Worm (Caenorhabditis elegans) whole organism, young adult: ENCODE measurements around the gene sulp-4.

Experiments used
- F37B4.10 ChIP-seq: fragments of 200-800 bp; sonication (Bioruptor generic); IDR thresholded peaks from 2 replicates; pipeline ENCODE4 v1.3.6; 2022; ENCODE audit warnings: missing genetic modification characterization, missing compliant biosample characterization
- F55B11.4 ChIP-seq: sonication (generic microtip); optimal IDR thresholded peaks from 2 replicates; lab custom pipeline; 2016; ENCODE audit warnings: missing compliant biosample characterization, missing genetic modification characterization, borderline replicate concordance; ENCODE audit not compliant: insufficient read depth
- F57A8.1 ChIP-seq: fragments of 200-800 bp; sonication (Bioruptor generic); optimal IDR thresholded peaks from 2 replicates; lab custom pipeline; 2018; ENCODE audit warnings: mild to moderate bottlenecking, missing genetic modification characterization, moderate library complexity, missing compliant biosample characterization
- K12H6.12 ChIP-seq: fragments of 200-800 bp; sonication (Bioruptor generic); optimal IDR thresholded peaks from 2 replicates; lab custom pipeline; 2018; ENCODE audit warnings: mild to moderate bottlenecking, missing genetic modification characterization, missing compliant biosample characterization
- T26A5.8 ChIP-seq: sonication (generic microtip); optimal IDR thresholded peaks from 2 replicates; lab custom pipeline; 2016; ENCODE audit warnings: missing genetic modification characterization, missing compliant biosample characterization
- Y95B8A.8 ChIP-seq: fragments of 200-800 bp; sonication (Bioruptor generic); IDR thresholded peaks from 2 replicates; pipeline ENCODE4 v1.3.6; 2022; ENCODE audit warnings: missing genetic modification reagents, missing genetic modification characterization, missing compliant biosample characterization
- akir-1 ChIP-seq: fragments of 200-800 bp; sonication (Bioruptor generic); optimal IDR thresholded peaks from 2 replicates; lab custom pipeline; 2018; ENCODE audit warnings: mild to moderate bottlenecking, missing genetic modification characterization, moderate library complexity, missing compliant biosample characterization
- aptf-2 ChIP-seq: fragments of 200-800 bp; sonication (Bioruptor generic); conservative IDR thresholded peaks from 2 replicates; pipeline ENCODE4 v1.3.6; 2022; ENCODE audit warnings: missing genetic modification reagents, missing genetic modification characterization, missing compliant biosample characterization
- bed-2 ChIP-seq: fragments of 200-800 bp; sonication (Bioruptor generic); IDR thresholded peaks from 2 replicates; pipeline ENCODE4 v1.3.6; 2022; ENCODE audit warnings: missing genetic modification reagents, missing genetic modification characterization, missing compliant biosample characterization
- ceh-27 ChIP-seq: fragments of 200-800 bp; sonication (Bioruptor generic); optimal IDR thresholded peaks from 2 replicates; lab custom pipeline; 2018; ENCODE audit warnings: mild to moderate bottlenecking, missing genetic modification characterization, moderate library complexity, missing compliant biosample characterization
- ceh-40 ChIP-seq: fragments of 200-800 bp; sonication (Bioruptor generic); IDR thresholded peaks from 2 replicates; pipeline ENCODE4 v1.3.6; 2022; ENCODE audit warnings: missing genetic modification characterization, missing compliant biosample characterization
- ceh-79 ChIP-seq: sonication (generic microtip); optimal IDR thresholded peaks from 2 replicates; lab custom pipeline; 2017; ENCODE audit warnings: mild to moderate bottlenecking, missing genetic modification characterization, missing compliant biosample characterization
- chd-7 ChIP-seq: sonication (generic microtip); optimal IDR thresholded peaks from 2 replicates; lab custom pipeline; 2016; ENCODE audit warnings: mild to moderate bottlenecking, missing genetic modification characterization, moderate library complexity, missing compliant biosample characterization
- egl-18 ChIP-seq: fragments of 200-800 bp; sonication (Bioruptor generic); IDR thresholded peaks from 2 replicates; pipeline ENCODE4 v1.3.6; 2022; ENCODE audit warnings: missing genetic modification reagents, missing genetic modification characterization, missing compliant biosample characterization
- hsf-1 ChIP-seq: fragments of 200-800 bp; sonication (Bioruptor generic); IDR thresholded peaks from 2 replicates; pipeline ENCODE4 v1.3.6; 2022; ENCODE audit warnings: missing genetic modification reagents, missing genetic modification characterization, missing compliant biosample characterization
- lin-26 ChIP-seq: fragments of 200-800 bp; sonication (Bioruptor generic); IDR thresholded peaks from 2 replicates; pipeline ENCODE4 v1.3.6; 2022; ENCODE audit warnings: missing genetic modification reagents, missing genetic modification characterization, missing compliant biosample characterization
- lin-54 ChIP-seq: fragments of 200-800 bp; sonication (Bioruptor generic); optimal IDR thresholded peaks from 2 replicates; lab custom pipeline; 2018; ENCODE audit warnings: mild to moderate bottlenecking, missing genetic modification characterization, missing compliant biosample characterization
- lsl-1 ChIP-seq: fragments of 200-800 bp; sonication (Bioruptor generic); optimal IDR thresholded peaks from 2 replicates; lab custom pipeline; 2018; ENCODE audit warnings: mild to moderate bottlenecking, missing genetic modification characterization, moderate library complexity, missing compliant biosample characterization
- lsy-27 ChIP-seq: sonication (generic microtip); optimal IDR thresholded peaks from 2 replicates; lab custom pipeline; 2017; ENCODE audit warnings: missing genetic modification characterization, mild to moderate bottlenecking, missing compliant biosample characterization, antibody characterized with exemption, missing genotype, borderline replicate concordance; ENCODE audit not compliant: insufficient read depth
- madf-6 ChIP-seq: fragments of 200-800 bp; sonication (Bioruptor generic); IDR thresholded peaks from 2 replicates; pipeline ENCODE4 v1.3.6; 2022; ENCODE audit warnings: missing genetic modification reagents, missing genetic modification characterization, missing compliant biosample characterization
- mes-4 ChIP-seq: sonication (generic microtip); optimal IDR thresholded peaks from 2 replicates; lab custom pipeline; 2016; ENCODE audit warnings: missing genotype, missing genetic modification characterization, missing compliant biosample characterization
- nhr-120 ChIP-seq: fragments of 200-800 bp; sonication (Bioruptor generic); IDR thresholded peaks from 2 replicates; pipeline ENCODE4 v1.3.6; 2022; ENCODE audit warnings: missing genetic modification characterization, missing compliant biosample characterization
- nhr-179 ChIP-seq: sonication (generic microtip); optimal IDR thresholded peaks from 2 replicates; lab custom pipeline; 2016; ENCODE audit warnings: mild to moderate bottlenecking, missing genetic modification characterization, missing compliant biosample characterization
- nhr-80 ChIP-seq: sonication (generic microtip); optimal IDR thresholded peaks from 2 replicates; lab custom pipeline; 2016; ENCODE audit warnings: missing genetic modification characterization, missing compliant biosample characterization
- sdz-38 ChIP-seq: sonication (generic microtip); optimal IDR thresholded peaks from 2 replicates; lab custom pipeline; 2016; ENCODE audit warnings: missing genotype, missing genetic modification characterization, missing compliant biosample characterization
- sea-2 ChIP-seq: fragments of 200-800 bp; sonication (Bioruptor generic); IDR thresholded peaks from 2 replicates; pipeline ENCODE4 v1.3.6; 2022; ENCODE audit warnings: missing genetic modification characterization, missing compliant biosample characterization
- somi-1 ChIP-seq: fragments of 200-800 bp; sonication (Bioruptor generic); optimal IDR thresholded peaks from 2 replicates; lab custom pipeline; 2018; ENCODE audit warnings: mild to moderate bottlenecking, missing genetic modification characterization, missing compliant biosample characterization
- unc-62 ChIP-seq: fragments of 150-350 bp; optimal IDR thresholded peaks from 2 replicates; lab custom pipeline; 2014; ENCODE audit warnings: missing biosample characterization, missing genetic modification reagents, missing genetic modification characterization
- zfh-2 ChIP-seq: fragments of 200-800 bp; sonication (Bioruptor generic); conservative IDR thresholded peaks from 2 replicates; pipeline ENCODE4 v1.3.6; 2022; ENCODE audit warnings: missing genetic modification reagents, missing genetic modification characterization, missing compliant biosample characterization

sulp-4 gene

ce11 chrV:11859082-11859858 is 15.9 kb upstream of the sulp-4 start (continued):
- TF ChIP-seq sdz-38 (tag; lab: Kevin White, UChicago) (no peak), F37B4.10 (no peak), zfh-2 (GFP tag; lab: Robert Waterston, UW) (no peak), ceh-27 (GFP tag; lab: Kevin White, UChicago) (no peak), sea-2 (no peak), egl-18 (no peak), somi-1 (GFP tag; lab: Kevin White, UChicago) (peak; percentile 52)

- TF ChIP-seq lsl-1, result no peak
- no peak for TF ChIP-seq bed-2
- no peak for TF ChIP-seq aptf-2 (GFP tag; lab: Robert Waterston, UW)
- no peak for TF ChIP-seq nhr-179 (tag; lab: Kevin White, UChicago)
- no peak for TF ChIP-seq T26A5.8
- TF ChIP-seq mes-4 (tag; lab: Kevin White, UChicago), result no peak
- TF ChIP-seq lsy-27 (tag; lab: Kevin White, UChicago), result no peak
- no peak for TF ChIP-seq nhr-120 (GFP tag; lab: Robert Waterston, UW)
- no peak for TF ChIP-seq K12H6.12 (tag; lab: Kevin White, UChicago)
- TF ChIP-seq F55B11.4, result no peak
- no peak for TF ChIP-seq F57A8.1 (GFP tag; lab: Kevin White, UChicago)
- no peak for TF ChIP-seq nhr-80 (tag; lab: Kevin White, UChicago)
- no peak for TF ChIP-seq lin-54
Observed at ce11 chrV:11860375-11860774, 14.8 kb upstream of the sulp-4 start, which contains the start of gene R13H4.5. R13H4.5 (plus strand) TSS chrV:11860675.

ce11 chrV:11861880-11862544 is 13.1 kb upstream of the sulp-4 start:
- TF ChIP-seq unc-62 (GFP tag; lab: Kevin White, UChicago), result peak; percentile 44
- TF ChIP-seq nhr-80 (tag; lab: Kevin White, UChicago), result peak; percentile 19
- TF ChIP-seq chd-7 (tag; lab: Kevin White, UChicago), result no peak
- TF ChIP-seq, all 124 proteins: peak for 2

- TF ChIP-seq zfh-2 (GFP tag; lab: Robert Waterston, UW), result no peak
Observed at ce11 chrV:11862817-11863216, 12.3 kb upstream of the sulp-4 start, which contains the start of gene R13H4.6. R13H4.6 (plus strand) TSS chrV:11863117.

ce11 chrV:11868142-11868541 is 7.0 kb upstream of the sulp-4 start, which contains the start of gene R13H4.7:
R13H4.7 (minus strand) TSS chrV:11868242.
- TF ChIP-seq ceh-27 (GFP tag; lab: Kevin White, UChicago) (no peak), ceh-40 (GFP tag; lab: Robert Waterston, UW) (no peak), ceh-79 (tag; lab: Kevin White, UChicago) (no peak), madf-6 (GFP tag; lab: Robert Waterston, UW) (no peak), hsf-1 (GFP tag; lab: Robert Waterston, UW) (no peak), Y95B8A.8 (GFP tag; lab: Robert Waterston, UW) (no peak), lin-26 (GFP tag; lab: Robert Waterston, UW) (no peak), akir-1 (GFP tag; lab: Kevin White, UChicago) (no peak), aptf-2 (GFP tag; lab: Robert Waterston, UW) (no peak)
